Fruit fly (Drosophila melanogaster) whole organism, embryonic: ENCODE measurements around the gene CG14237.

Source experiments
- CG12219 ChIP-seq: fragments of 200-800 bp; sonication (Bioruptor generic); optimal IDR thresholded peaks from 3 replicates; lab custom pipeline; 2018; ENCODE audit warnings: missing biosample characterization, mild to moderate bottlenecking, missing genetic modification characterization
- CG12769 ChIP-seq: fragments of 200-800 bp; sonication (Bioruptor generic); optimal IDR thresholded peaks from 2 replicates; lab custom pipeline; 2019; ENCODE audit warnings: missing biosample characterization, mild to moderate bottlenecking, missing genetic modification characterization, moderate library complexity
- CG13775 ChIP-seq: fragments of 200-800 bp; sonication (Bioruptor generic); optimal IDR thresholded peaks from 3 replicates; lab custom pipeline; 2017; ENCODE audit warnings: missing biosample characterization, mild to moderate bottlenecking, missing genetic modification characterization
- CG15479 ChIP-seq: fragments of 200-800 bp; sonication (Bioruptor generic); optimal IDR thresholded peaks from 3 replicates; lab custom pipeline; 2019; ENCODE audit warnings: missing biosample characterization, mild to moderate bottlenecking, missing genetic modification characterization, moderate library complexity
- CG17186 ChIP-seq: fragments of 200-800 bp; sonication (Bioruptor generic); optimal IDR thresholded peaks from 3 replicates; lab custom pipeline; 2017; ENCODE audit warnings: missing biosample characterization, missing genetic modification reagents, missing genetic modification characterization
- CG17802 ChIP-seq: fragments of 200-800 bp; sonication (Bioruptor generic); optimal IDR thresholded peaks from 2 replicates; lab custom pipeline; 2018; ENCODE audit warnings: missing biosample characterization, mild to moderate bottlenecking, missing genetic modification characterization, moderate library complexity
- CG17912 ChIP-seq: fragments of 200-800 bp; sonication (Bioruptor generic); optimal IDR thresholded peaks from 2 replicates; lab custom pipeline; 2018; ENCODE audit warnings: missing biosample characterization, mild to moderate bottlenecking, missing genetic modification characterization
- CG2889 ChIP-seq: fragments of 200-800 bp; sonication (Bioruptor generic); IDR thresholded peaks from 3 replicates; pipeline ENCODE4 v1.3.6; 2022; ENCODE audit warnings: missing biosample characterization, missing genetic modification characterization
- CG3838 ChIP-seq: fragments of 200-800 bp; sonication (Bioruptor generic); optimal IDR thresholded peaks from 3 replicates; lab custom pipeline; 2016; ENCODE audit warnings: missing biosample characterization, missing genetic modification characterization
- CG42726 ChIP-seq: fragments of 200-800 bp; sonication (Bioruptor generic); IDR thresholded peaks from 2 replicates; pipeline ENCODE4 v1.3.6; 2022; ENCODE audit warnings: missing biosample characterization, missing genetic modification characterization; ENCODE audit not compliant: partially characterized antibody
- CG6791 ChIP-seq: fragments of 200-800 bp; sonication (Bioruptor generic); IDR thresholded peaks from 3 replicates; pipeline ENCODE4 v1.3.6; 2022; ENCODE audit warnings: missing biosample characterization, missing genetic modification characterization; ENCODE audit not compliant: partially characterized antibody
- CG7372 ChIP-seq: fragments of 200-800 bp; sonication (Bioruptor generic); IDR thresholded peaks from 2 replicates; pipeline ENCODE4 v1.3.6; 2022; ENCODE audit warnings: missing biosample characterization, missing genetic modification characterization
- CG7839 ChIP-seq: fragments of 200-800 bp; sonication (Bioruptor generic); optimal IDR thresholded peaks from 3 replicates; lab custom pipeline; 2018; ENCODE audit warnings: missing biosample characterization, mild to moderate bottlenecking, missing genetic modification characterization, moderate library complexity
- CG7963 ChIP-seq: fragments of 200-800 bp; sonication (Bioruptor generic); IDR thresholded peaks from 3 replicates; pipeline ENCODE4 v1.3.6; 2022; ENCODE audit warnings: missing biosample characterization, missing genetic modification characterization; ENCODE audit not compliant: partially characterized antibody
- CG8281 ChIP-seq: fragments of 200-800 bp; sonication (Bioruptor generic); optimal IDR thresholded peaks from 2 replicates; lab custom pipeline; 2018; ENCODE audit warnings: missing biosample characterization, mild to moderate bottlenecking, missing genetic modification characterization, moderate library complexity
- Dbx ChIP-seq: fragments of 200-800 bp; sonication (Bioruptor generic); IDR thresholded peaks from 3 replicates; pipeline ENCODE4 v1.3.6; 2022; ENCODE audit warnings: missing biosample characterization, missing genetic modification characterization
- Deaf1 ChIP-seq: fragments of 200-800 bp; optimal IDR thresholded peaks from 3 replicates; lab custom pipeline; 2019; ENCODE audit warnings: missing biosample characterization, mild to moderate bottlenecking, missing genetic modification characterization, moderate library complexity
- Drgx ChIP-seq: fragments of 200-800 bp; sonication (Bioruptor generic); IDR thresholded peaks from 2 replicates; pipeline ENCODE4 v1.3.6; 2022; ENCODE audit warnings: missing biosample characterization, missing genetic modification characterization
- HLH3B ChIP-seq: fragments of 200-800 bp; sonication (Bioruptor generic); IDR thresholded peaks from 2 replicates; pipeline ENCODE4 v1.3.6; 2022; ENCODE audit warnings: missing biosample characterization, missing genetic modification characterization
- Hr39 ChIP-seq: fragments of >200 bp; optimal IDR thresholded peaks from 2 replicates; lab custom pipeline; 2017
- Mad ChIP-seq: fragments of 200-800 bp; sonication (Bioruptor generic); optimal IDR thresholded peaks from 2 replicates; lab custom pipeline; 2016; ENCODE audit warnings: missing biosample characterization, missing genetic modification characterization
- Max ChIP-seq: fragments of 200-800 bp; sonication (Bioruptor generic); optimal IDR thresholded peaks from 2 replicates; lab custom pipeline; 2016; ENCODE audit warnings: missing biosample characterization, mild to moderate bottlenecking, missing genetic modification characterization
- Myb ChIP-seq: fragments of 200-800 bp; sonication (Bioruptor generic); optimal IDR thresholded peaks from 2 replicates; lab custom pipeline; 2016; ENCODE audit warnings: missing biosample characterization, missing genetic modification characterization
- Poxn ChIP-seq: fragments of 200-800 bp; sonication (Bioruptor generic); IDR thresholded peaks from 2 replicates; pipeline ENCODE4 v1.3.6; 2022; ENCODE audit warnings: missing biosample characterization, missing genetic modification characterization
- Six4 ChIP-seq: fragments of 200-800 bp; sonication (Bioruptor generic); optimal IDR thresholded peaks from 2 replicates; lab custom pipeline; 2016; ENCODE audit warnings: missing biosample characterization, missing genetic modification characterization
- amos ChIP-seq: fragments of 200-800 bp; sonication (Bioruptor generic); IDR thresholded peaks from 2 replicates; pipeline ENCODE4 v1.3.6; 2022; ENCODE audit warnings: missing biosample characterization, missing genetic modification characterization; ENCODE audit not compliant: partially characterized antibody
- ap ChIP-seq: fragments of 200-800 bp; sonication (Bioruptor generic); IDR thresholded peaks from 2 replicates; pipeline ENCODE4 v1.3.6; 2022; ENCODE audit warnings: missing biosample characterization, missing genetic modification characterization
- ase ChIP-seq: fragments of 200-800 bp; sonication (Bioruptor generic); IDR thresholded peaks from 3 replicates; pipeline ENCODE4 v1.3.6; 2022; ENCODE audit warnings: missing biosample characterization, missing genetic modification characterization
- bsh ChIP-seq, 2 experiments: fragments of 200-800 bp; sonication (Bioruptor generic); optimal IDR thresholded peaks; 2 replicates each; lab custom pipeline; 2017 to 2018; ENCODE audit warnings: mild to moderate bottlenecking in 2 of 2, missing biosample characterization in 2 of 2, missing genetic modification characterization in 2 of 2, moderate library complexity in 1 of 2
- cad ChIP-seq: fragments of >200 bp; optimal IDR thresholded peaks from 2 replicates; lab custom pipeline; 2017; ENCODE audit warnings: missing biosample characterization, missing genetic modification characterization
- cg ChIP-seq: fragments of 200-800 bp; sonication (Bioruptor generic); optimal IDR thresholded peaks from 3 replicates; lab custom pipeline; 2019; ENCODE audit warnings: missing biosample characterization, mild to moderate bottlenecking, missing genetic modification characterization, moderate library complexity
- dati ChIP-seq: fragments of 200-800 bp; sonication (Bioruptor generic); IDR thresholded peaks from 2 replicates; pipeline ENCODE4 v1.3.6; 2022; ENCODE audit warnings: missing biosample characterization, missing genetic modification characterization
- dm ChIP-seq: fragments of 200-800 bp; sonication (Bioruptor generic); optimal IDR thresholded peaks from 3 replicates; lab custom pipeline; 2016; ENCODE audit warnings: missing biosample characterization, missing genetic modification characterization
- en ChIP-seq: fragments of 200-800 bp; sonication (Bioruptor generic); optimal IDR thresholded peaks from 2 replicates; lab custom pipeline; 2016; ENCODE audit warnings: missing biosample characterization, missing genetic modification characterization
- eve ChIP-seq, 2 experiments: fragments of >200 bp; optimal IDR thresholded peaks; 2 replicates each; lab custom pipeline; 2017; ENCODE audit warnings: missing biosample characterization in 2 of 2, missing genetic modification characterization in 2 of 2
- fru ChIP-seq: fragments of >200 bp; optimal IDR thresholded peaks from 2 replicates; lab custom pipeline; 2017
- gcm ChIP-seq: fragments of 200-800 bp; sonication (Bioruptor generic); optimal IDR thresholded peaks from 2 replicates; lab custom pipeline; 2019; ENCODE audit warnings: missing biosample characterization, mild to moderate bottlenecking, missing genetic modification characterization, moderate library complexity
- gem ChIP-seq: fragments of 200-800 bp; sonication (Bioruptor generic); optimal IDR thresholded peaks from 2 replicates; lab custom pipeline; 2019; ENCODE audit warnings: missing biosample characterization, mild to moderate bottlenecking, missing genetic modification characterization, moderate library complexity
- gsb ChIP-seq: fragments of 200-800 bp; sonication (Bioruptor generic); IDR thresholded peaks from 2 replicates; pipeline ENCODE4 v1.3.6; 2022; ENCODE audit warnings: missing biosample characterization, missing genetic modification characterization
- hkb ChIP-seq, 2 experiments: fragments of 200-800 bp in 1 of 2; fragments of >200 bp in 1 of 2; sonication (Bioruptor generic) in 1 of 2; IDR thresholded peaks in 1 of 2; optimal IDR thresholded peaks in 1 of 2; 2 replicates each; pipeline versions ENCODE4 v1.3.6 to Lab custom; 2017 to 2022; ENCODE audit warnings: missing biosample characterization in 1 of 2, missing genetic modification characterization in 1 of 2
- nerfin-1 ChIP-seq: fragments of 200-800 bp; sonication (Bioruptor generic); optimal IDR thresholded peaks from 3 replicates; lab custom pipeline; 2019; ENCODE audit warnings: missing biosample characterization, mild to moderate bottlenecking, missing genetic modification characterization, moderate library complexity
- nmo ChIP-seq: fragments of 200-800 bp; sonication (Bioruptor generic); optimal IDR thresholded peaks from 2 replicates; lab custom pipeline; 2018; ENCODE audit warnings: missing biosample characterization, mild to moderate bottlenecking, missing genetic modification characterization, moderate library complexity
- onecut ChIP-seq: fragments of 200-800 bp; sonication (Bioruptor generic); IDR thresholded peaks from 2 replicates; pipeline ENCODE4 v1.3.6; 2022; ENCODE audit warnings: missing biosample characterization, missing genetic modification characterization
- pho ChIP-seq: fragments of 200-800 bp; sonication (Bioruptor generic); optimal IDR thresholded peaks from 2 replicates; lab custom pipeline; 2016; ENCODE audit warnings: missing biosample characterization, missing genetic modification characterization
- slbo ChIP-seq: fragments of 200-800 bp; sonication (Bioruptor generic); IDR thresholded peaks from 2 replicates; pipeline ENCODE4 v1.3.6; 2022; ENCODE audit warnings: missing biosample characterization, missing genetic modification characterization
- tio ChIP-seq: fragments of 200-800 bp; sonication (Bioruptor generic); optimal IDR thresholded peaks from 2 replicates; lab custom pipeline; 2017; ENCODE audit warnings: missing biosample characterization, missing genetic modification characterization, inconsistent platforms
- unc-4 ChIP-seq: fragments of 200-800 bp; sonication (Bioruptor generic); IDR thresholded peaks from 2 replicates; pipeline ENCODE4 v1.3.6; 2022; ENCODE audit warnings: missing biosample characterization, missing genetic modification characterization; ENCODE audit not compliant: partially characterized antibody
- unpg ChIP-seq: fragments of 200-800 bp; sonication (Bioruptor generic); optimal IDR thresholded peaks from 3 replicates; lab custom pipeline; 2018; ENCODE audit warnings: missing biosample characterization, mild to moderate bottlenecking, missing genetic modification characterization, moderate library complexity
- vfl ChIP-seq: fragments of 200-800 bp; sonication (Bioruptor generic); optimal IDR thresholded peaks from 2 replicates; lab custom pipeline; 2016; ENCODE audit warnings: missing biosample characterization, missing genetic modification characterization
- wek ChIP-seq: fragments of 200-800 bp; sonication (Bioruptor generic); optimal IDR thresholded peaks from 3 replicates; lab custom pipeline; 2018; ENCODE audit warnings: missing biosample characterization, mild to moderate bottlenecking, missing genetic modification characterization, moderate library complexity
- zfh1 ChIP-seq: fragments of 200-800 bp; sonication (Bioruptor generic); IDR thresholded peaks from 3 replicates; pipeline ENCODE4 v1.3.6; 2022; ENCODE audit warnings: missing biosample characterization, missing genetic modification characterization

CG14237 gene

DNA sequence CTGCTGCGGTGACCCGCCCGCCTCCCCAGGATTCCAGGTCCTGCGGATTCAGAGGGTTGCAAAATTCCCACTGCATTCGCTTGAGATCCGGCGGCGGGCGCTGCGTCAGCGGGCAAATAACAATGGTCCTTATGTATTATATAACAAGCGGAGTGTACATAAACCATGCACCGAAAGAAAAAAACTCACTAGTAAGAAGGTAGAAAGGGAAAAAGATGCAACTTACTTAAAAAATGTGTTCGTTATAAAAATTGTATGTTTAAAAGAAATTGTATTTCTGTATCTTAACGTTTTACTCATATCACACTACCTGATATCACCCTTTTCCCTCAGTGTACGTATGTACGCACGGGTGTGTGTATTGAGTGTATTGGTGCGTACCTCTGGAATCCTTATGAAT, 42.5 kb downstream of the CG14237 start (continued):
- TF ChIP-seq cad (no peak), pho (no peak), CG13775 (GFP tag; lab: Kevin White, UChicago) (no peak), Dbx (GFP tag; lab: Robert Waterston, UW) (no peak), wek (GFP tag; lab: Kevin White, UChicago) (no peak), dati (GFP tag; lab: Robert Waterston, UW) (no peak), CG42726 (no peak), gsb (no peak), CG6791 (GFP tag; lab: Robert Waterston, UW) (no peak), slbo (GFP tag; lab: Robert Waterston, UW) (0 out of 2 replicates have a peak, but pooled peaks have one; percentile 21), Myb (GFP tag; lab: Kevin White, UChicago) (no peak), gem (tag; lab: Kevin White, UChicago) (peak; percentile 49), dm (GFP tag; lab: Kevin White, UChicago) (no peak), CG17802 (tag; lab: Kevin White, UChicago) (no peak), cg (GFP tag; lab: Kevin White, UChicago) (no peak), gcm (GFP tag; lab: Kevin White, UChicago) (no peak), CG2889 (GFP tag; lab: Robert Waterston, UW) (no peak), ap (GFP tag; lab: Robert Waterston, UW) (no peak), Drgx (no peak), tio (GFP tag; lab: Kevin White, UChicago) (no peak), eve (GFP tag; optimal IDR thresholded peaks at IDR 0.05; lab: Kevin White, UChicago) (peak in 1 of 2 experiments; percentile 35), unpg (peak; percentile 18), nerfin-1 (tag; lab: Kevin White, UChicago) (no peak), Mad (no peak), CG3838 (GFP tag; lab: Kevin White, UChicago) (no peak), CG8281 (no peak), bsh (GFP tag; optimal IDR thresholded peaks at IDR 0.05; lab: Kevin White, UChicago) (no peak), Hr39 (lab: Kevin White, UChicago) (no peak), vfl (no peak), Deaf1 (tag; lab: Kevin White, UChicago) (no peak), hkb (optimal IDR thresholded peaks at IDR 0.05; lab: Kevin White, UChicago) (no peak), hkb (GFP tag; IDR thresholded peaks at IDR 0.05; lab: Robert Waterston, UW) (peak; percentile 36; the same call in 1 of the 2 replicates), amos (no peak), CG17186 (no peak), CG7839 (tag; lab: Kevin White, UChicago) (peak; percentile 18), CG7963 (GFP tag; lab: Robert Waterston, UW) (no peak), HLH3B (peak; percentile 8; the same call in 1 of the 2 replicates), nmo (GFP tag; lab: Kevin White, UChicago) (peak; percentile 8), Max (GFP tag; lab: Kevin White, UChicago) (no peak), unc-4 (GFP tag; lab: Robert Waterston, UW) (no peak), CG7372 (GFP tag; lab: Robert Waterston, UW) (no peak), fru (no peak), en (GFP tag; lab: Kevin White, UChicago) (no peak), CG12769 (tag; lab: Kevin White, UChicago) (no peak), CG12219 (GFP tag; lab: Kevin White, UChicago) (no peak), Six4 (no peak), CG15479 (no peak), Poxn (GFP tag; lab: Robert Waterston, UW) (no peak), CG17912 (no peak), zfh1 (GFP tag; lab: Robert Waterston, UW) (0 out of 3 replicates have a peak, but pooled peaks have one; percentile 38), ase (no peak), onecut (0 out of 2 replicates have a peak, but pooled peaks have one; percentile 21)
